Fruit fly (Drosophila melanogaster) S2 (cell line): ENCODE measurements around the gene Faa.

Experiments
- CG8478 ChIP-seq: fragments of >200 bp; optimal IDR thresholded peaks from 2 replicates; lab custom pipeline; 2018
- CTCF ChIP-seq, 2 experiments: fragments of >200 bp; optimal IDR thresholded peaks; 2 replicates each; lab custom pipeline; 2018

dm6 chr3L:4025738-4026505 is 47.8 kb downstream of the Faa start, which contains the start of gene CG11594:
- TF ChIP-seq CG8478: no peak
- no peak for TF ChIP-seq CTCF (optimal IDR thresholded peaks at IDR 0.05; lab: Kevin White, UChicago)
